Worm (Caenorhabditis elegans) whole organism, young adult: ENCODE results near the gene Y55F3BL.6.

ENCODE experiments used
- F55B11.4 ChIP-seq: sonication (generic microtip); optimal IDR thresholded peaks from 2 replicates; lab custom pipeline; 2016; ENCODE audit warnings: missing compliant biosample characterization, missing genetic modification characterization, borderline replicate concordance; ENCODE audit not compliant: insufficient read depth
- Y56A3A.18 ChIP-seq: fragments of 200-800 bp; sonication (Bioruptor generic); IDR thresholded peaks from 2 replicates; pipeline ENCODE4 v1.3.6; 2022; ENCODE audit warnings: missing genetic modification reagents, missing genetic modification characterization, missing compliant biosample characterization
- bed-2 ChIP-seq: fragments of 200-800 bp; sonication (Bioruptor generic); IDR thresholded peaks from 2 replicates; pipeline ENCODE4 v1.3.6; 2022; ENCODE audit warnings: missing genetic modification reagents, missing genetic modification characterization, missing compliant biosample characterization
- hlh-12 ChIP-seq: sonication (generic microtip); optimal IDR thresholded peaks from 2 replicates; lab custom pipeline; 2016; ENCODE audit warnings: missing genetic modification characterization, missing compliant biosample characterization
- mcd-1 ChIP-seq: fragments of 200-800 bp; sonication (Bioruptor generic); IDR thresholded peaks from 2 replicates; pipeline ENCODE4 v1.3.6; 2022; ENCODE audit warnings: missing genetic modification reagents, missing genetic modification characterization, missing compliant biosample characterization
- nfyb-1 ChIP-seq: fragments of 200-800 bp; sonication (Bioruptor generic); IDR thresholded peaks from 2 replicates; pipeline ENCODE4 v1.3.6; 2022; ENCODE audit warnings: missing genetic modification reagents, missing genetic modification characterization, missing compliant biosample characterization
- nhr-120 ChIP-seq: fragments of 200-800 bp; sonication (Bioruptor generic); IDR thresholded peaks from 2 replicates; pipeline ENCODE4 v1.3.6; 2022; ENCODE audit warnings: missing genetic modification characterization, missing compliant biosample characterization
- nhr-80 ChIP-seq: sonication (generic microtip); optimal IDR thresholded peaks from 2 replicates; lab custom pipeline; 2016; ENCODE audit warnings: missing genetic modification characterization, missing compliant biosample characterization
- pha-4 ChIP-seq: fragments of 150-350 bp; sonication (generic microtip); optimal IDR thresholded peaks from 2 replicates; lab custom pipeline; 2014; ENCODE audit warnings: missing biosample characterization, missing genetic modification reagents, missing genetic modification characterization

DNA sequence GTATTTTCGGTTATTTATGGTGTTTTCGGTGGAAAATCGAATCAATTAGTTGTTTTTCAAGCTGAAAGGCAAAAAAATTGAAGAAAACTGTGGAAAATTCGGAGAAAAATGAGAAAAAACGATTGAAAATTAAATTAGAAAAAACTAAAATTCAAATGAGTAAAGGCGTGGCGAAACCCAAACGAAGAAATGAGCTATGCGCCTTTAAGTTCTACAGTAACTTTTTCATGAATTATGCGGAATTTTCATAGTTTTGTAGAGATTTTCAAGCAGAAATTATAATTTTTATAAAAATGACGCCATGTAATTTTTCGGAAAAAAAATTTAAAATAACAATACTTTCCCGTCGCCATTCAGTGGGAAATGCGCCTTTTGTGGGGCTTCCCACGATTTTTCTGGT, 22.8 kb upstream of the Y55F3BL.6 start:
- no peak for TF ChIP-seq hlh-12
- TF ChIP-seq Y56A3A.18, result no peak
- TF ChIP-seq bed-2 (GFP tag; lab: Robert Waterston, UW), result no peak
- TF ChIP-seq mcd-1, result no peak
- no peak for TF ChIP-seq F55B11.4 (tag; lab: Kevin White, UChicago)
- TF ChIP-seq nfyb-1 (GFP tag; lab: Robert Waterston, UW), result no peak
- TF ChIP-seq pha-4 (tag; lab: Kevin White, UChicago), result no peak
- no peak for TF ChIP-seq nhr-120 (GFP tag; lab: Robert Waterston, UW)
- no peak for TF ChIP-seq nhr-80 (tag; lab: Kevin White, UChicago)
